Fruit fly (Drosophila melanogaster) whole organism, embryonic: ENCODE measurements around the gene CG10252.

ENCODE experiments used
- CG10543 ChIP-seq: fragments of 200-800 bp; sonication (Bioruptor generic); optimal IDR thresholded peaks from 3 replicates; lab custom pipeline; 2017; ENCODE audit warnings: missing biosample characterization, mild to moderate bottlenecking, missing genetic modification characterization, moderate library complexity
- CG11504 ChIP-seq: fragments of 200-800 bp; sonication (Bioruptor generic); optimal IDR thresholded peaks from 3 replicates; lab custom pipeline; 2019; ENCODE audit warnings: missing biosample characterization, mild to moderate bottlenecking, missing genetic modification characterization, moderate library complexity
- CG11723 ChIP-seq: fragments of 200-800 bp; sonication (Bioruptor generic); optimal IDR thresholded peaks from 2 replicates; lab custom pipeline; 2017; ENCODE audit warnings: missing biosample characterization, mild to moderate bottlenecking, missing genetic modification characterization
- CG1233 ChIP-seq: fragments of 200-800 bp; sonication (Bioruptor generic); optimal IDR thresholded peaks from 4 replicates; lab custom pipeline; 2018; ENCODE audit warnings: missing biosample characterization, mild to moderate bottlenecking, missing genetic modification characterization
- CG12391 ChIP-seq: fragments of 200-800 bp; sonication (Bioruptor generic); optimal IDR thresholded peaks from 3 replicates; lab custom pipeline; 2018; ENCODE audit warnings: missing biosample characterization, mild to moderate bottlenecking, missing genetic modification characterization, moderate library complexity
- CG13624 ChIP-seq: fragments of 200-800 bp; sonication (Bioruptor generic); optimal IDR thresholded peaks from 2 replicates; lab custom pipeline; 2016; ENCODE audit warnings: missing biosample characterization, missing genetic modification characterization
- CG17361 ChIP-seq: fragments of 200-800 bp; sonication (Bioruptor generic); IDR thresholded peaks from 3 replicates; pipeline ENCODE4 v1.3.6; 2022; ENCODE audit warnings: missing biosample characterization, missing genetic modification characterization
- CG18599 ChIP-seq: fragments of 200-800 bp; sonication (Bioruptor generic); optimal IDR thresholded peaks from 3 replicates; lab custom pipeline; 2017; ENCODE audit warnings: missing biosample characterization, missing genetic modification characterization, mild to moderate bottlenecking, moderate library complexity, missing genetic modification reagents
- CG2120 ChIP-seq: fragments of 200-800 bp; sonication (Bioruptor generic); optimal IDR thresholded peaks from 3 replicates; lab custom pipeline; 2016; ENCODE audit warnings: missing biosample characterization, missing genetic modification characterization
- CG30403 ChIP-seq: fragments of 200-800 bp; sonication (Bioruptor generic); optimal IDR thresholded peaks from 3 replicates; lab custom pipeline; 2016; ENCODE audit warnings: missing biosample characterization, missing genetic modification characterization
- CG30431 ChIP-seq: fragments of 200-800 bp; sonication (Bioruptor generic); optimal IDR thresholded peaks from 2 replicates; lab custom pipeline; 2017; ENCODE audit warnings: missing biosample characterization, missing genetic modification characterization
- CG31441 ChIP-seq: fragments of 200-800 bp; sonication (Bioruptor generic); IDR thresholded peaks from 2 replicates; pipeline ENCODE4 v1.3.6; 2022; ENCODE audit warnings: missing biosample characterization, missing genetic modification characterization
- CG4360 ChIP-seq: fragments of 200-800 bp; sonication (Bioruptor generic); IDR thresholded peaks from 2 replicates; pipeline ENCODE4 v1.3.6; 2022; ENCODE audit warnings: missing biosample characterization, missing genetic modification characterization
- CG4707 ChIP-seq: fragments of 200-800 bp; sonication (Bioruptor generic); optimal IDR thresholded peaks from 2 replicates; lab custom pipeline; 2018; ENCODE audit warnings: missing biosample characterization, mild to moderate bottlenecking, missing genetic modification characterization, moderate library complexity
- CG6813 ChIP-seq: fragments of 200-800 bp; sonication (Bioruptor generic); optimal IDR thresholded peaks from 2 replicates; lab custom pipeline; 2017; ENCODE audit warnings: missing biosample characterization, missing genetic modification characterization, mild to moderate bottlenecking, moderate library complexity, missing genetic modification reagents
- CG6854 ChIP-seq: fragments of 200-800 bp; sonication (Bioruptor generic); optimal IDR thresholded peaks from 3 replicates; lab custom pipeline; 2017; ENCODE audit warnings: missing biosample characterization, mild to moderate bottlenecking, missing genetic modification characterization
- CG7745 ChIP-seq: fragments of 200-800 bp; sonication (Bioruptor generic); optimal IDR thresholded peaks from 2 replicates; lab custom pipeline; 2018; ENCODE audit warnings: missing biosample characterization, mild to moderate bottlenecking, missing genetic modification characterization, moderate library complexity
- CG8290 ChIP-seq, 3 experiments: fragments of 200-800 bp; sonication (Bioruptor generic); optimal IDR thresholded peaks; 2 replicates each; lab custom pipeline; 2016 to 2019; ENCODE audit warnings: missing biosample characterization in 3 of 3, missing genetic modification characterization in 3 of 3, mild to moderate bottlenecking in 2 of 3, moderate library complexity in 1 of 3
- CG9727 ChIP-seq: fragments of 200-800 bp; sonication (Bioruptor generic); optimal IDR thresholded peaks from 3 replicates; lab custom pipeline; 2017; ENCODE audit warnings: missing biosample characterization, mild to moderate bottlenecking, missing genetic modification characterization
- Camta ChIP-seq: fragments of 200-800 bp; sonication (Bioruptor generic); optimal IDR thresholded peaks from 2 replicates; lab custom pipeline; 2016; ENCODE audit warnings: missing biosample characterization, missing genetic modification characterization
- CkIIα-i1 ChIP-seq: fragments of 200-800 bp; sonication (Bioruptor generic); IDR thresholded peaks from 2 replicates; pipeline ENCODE4 v1.3.6; 2022; ENCODE audit warnings: missing biosample characterization, missing genetic modification characterization
- Deaf1 ChIP-seq: fragments of 200-800 bp; optimal IDR thresholded peaks from 3 replicates; lab custom pipeline; 2019; ENCODE audit warnings: missing biosample characterization, mild to moderate bottlenecking, missing genetic modification characterization, moderate library complexity
- Fer3 ChIP-seq: fragments of 200-800 bp; sonication (Bioruptor generic); optimal IDR thresholded peaks from 2 replicates; lab custom pipeline; 2018; ENCODE audit warnings: missing biosample characterization, mild to moderate bottlenecking, missing genetic modification characterization, moderate library complexity
- HLHmδ ChIP-seq: fragments of 200-800 bp; sonication (Bioruptor generic); optimal IDR thresholded peaks from 2 replicates; lab custom pipeline; 2018; ENCODE audit warnings: missing biosample characterization, mild to moderate bottlenecking, missing genetic modification characterization, moderate library complexity
- HmgD ChIP-seq: fragments of 200-800 bp; sonication (Bioruptor generic); optimal IDR thresholded peaks from 3 replicates; lab custom pipeline; 2016; ENCODE audit warnings: missing biosample characterization, missing genetic modification characterization
- Hmr ChIP-seq: fragments of 200-800 bp; sonication (Bioruptor generic); optimal IDR thresholded peaks from 3 replicates; lab custom pipeline; 2017; ENCODE audit warnings: mild to moderate bottlenecking, missing biosample characterization, missing genetic modification reagents, missing genetic modification characterization
- Hmx ChIP-seq: fragments of 200-800 bp; sonication (Bioruptor generic); optimal IDR thresholded peaks from 2 replicates; lab custom pipeline; 2016; ENCODE audit warnings: missing biosample characterization, missing genetic modification characterization
- Jarid2 ChIP-seq: fragments of 200-800 bp; sonication (Bioruptor generic); optimal IDR thresholded peaks from 3 replicates; lab custom pipeline; 2017; ENCODE audit warnings: mild to moderate bottlenecking, missing biosample characterization, missing genetic modification reagents, missing genetic modification characterization
- Meics ChIP-seq: fragments of 200-800 bp; sonication (Bioruptor generic); optimal IDR thresholded peaks from 2 replicates; lab custom pipeline; 2017; ENCODE audit warnings: missing biosample characterization, mild to moderate bottlenecking, missing genetic modification characterization
- Side ChIP-seq: fragments of 200-800 bp; sonication (Bioruptor generic); optimal IDR thresholded peaks from 2 replicates; lab custom pipeline; 2016; ENCODE audit warnings: missing biosample characterization, missing genetic modification characterization
- Sin3A ChIP-seq: fragments of >200 bp; optimal IDR thresholded peaks from 2 replicates; lab custom pipeline; 2018
- Taf1 ChIP-seq: fragments of 200-800 bp; sonication (Bioruptor generic); IDR thresholded peaks from 2 replicates; pipeline ENCODE4 v1.3.6; 2022; ENCODE audit warnings: missing biosample characterization, missing genetic modification characterization
- Tbp ChIP-seq: fragments of >200 bp; optimal IDR thresholded peaks from 2 replicates; lab custom pipeline; 2018; ENCODE audit warnings: missing biosample characterization, missing genetic modification characterization
- ap ChIP-seq: fragments of 200-800 bp; sonication (Bioruptor generic); IDR thresholded peaks from 2 replicates; pipeline ENCODE4 v1.3.6; 2022; ENCODE audit warnings: missing biosample characterization, missing genetic modification characterization
- crc ChIP-seq: fragments of 200-800 bp; sonication (Bioruptor generic); optimal IDR thresholded peaks from 2 replicates; lab custom pipeline; 2016; ENCODE audit warnings: missing biosample characterization, missing genetic modification characterization
- esg ChIP-seq: fragments of 200-800 bp; sonication (Bioruptor generic); conservative IDR thresholded peaks from 2 replicates; pipeline ENCODE4 v1.3.6; 2022; ENCODE audit warnings: missing biosample characterization, missing genetic modification characterization
- gem ChIP-seq: fragments of 200-800 bp; sonication (Bioruptor generic); optimal IDR thresholded peaks from 2 replicates; lab custom pipeline; 2019; ENCODE audit warnings: missing biosample characterization, mild to moderate bottlenecking, missing genetic modification characterization, moderate library complexity
- grau ChIP-seq: fragments of 200-800 bp; optimal IDR thresholded peaks from 3 replicates; lab custom pipeline; 2019; ENCODE audit warnings: missing biosample characterization, mild to moderate bottlenecking, missing genetic modification characterization, moderate library complexity
- lab ChIP-seq: fragments of 200-800 bp; sonication (Bioruptor generic); optimal IDR thresholded peaks from 3 replicates; lab custom pipeline; 2017; ENCODE audit warnings: missing biosample characterization, missing genetic modification characterization, mild to moderate bottlenecking, moderate library complexity, missing genetic modification reagents
- lilli ChIP-seq: fragments of 200-800 bp; sonication (Bioruptor generic); optimal IDR thresholded peaks from 3 replicates; lab custom pipeline; 2016; ENCODE audit warnings: missing biosample characterization, missing genetic modification characterization
- luna ChIP-seq: fragments of 200-800 bp; sonication (Bioruptor generic); optimal IDR thresholded peaks from 2 replicates; lab custom pipeline; 2016; ENCODE audit warnings: missing biosample characterization, missing genetic modification characterization
- mam ChIP-seq: fragments of 200-800 bp; sonication (Bioruptor generic); optimal IDR thresholded peaks from 3 replicates; lab custom pipeline; 2016; ENCODE audit warnings: missing biosample characterization, missing genetic modification characterization
- mirr ChIP-seq: fragments of 200-800 bp; sonication (Bioruptor generic); optimal IDR thresholded peaks from 3 replicates; lab custom pipeline; 2018; ENCODE audit warnings: missing biosample characterization, mild to moderate bottlenecking, missing genetic modification characterization
- nmo ChIP-seq: fragments of 200-800 bp; sonication (Bioruptor generic); optimal IDR thresholded peaks from 2 replicates; lab custom pipeline; 2018; ENCODE audit warnings: missing biosample characterization, mild to moderate bottlenecking, missing genetic modification characterization, moderate library complexity
- pfk ChIP-seq: fragments of 200-800 bp; sonication (Bioruptor generic); optimal IDR thresholded peaks from 2 replicates; lab custom pipeline; 2018; ENCODE audit warnings: missing biosample characterization, mild to moderate bottlenecking, missing genetic modification characterization, moderate library complexity
- prd ChIP-seq, 3 experiments: fragments of >200 bp in 2 of 3; fragments of 200-800 bp in 1 of 3; sonication (Bioruptor generic) in 1 of 3; optimal IDR thresholded peaks in 2 of 3; IDR thresholded peaks in 1 of 3; 2 replicates in 2 of 3; 3 replicates in 1 of 3; pipeline versions ENCODE4 v1.3.6 to Lab custom; 2017 to 2022; ENCODE audit warnings: missing biosample characterization in 1 of 3, missing genetic modification characterization in 1 of 3
- repo ChIP-seq: fragments of 200-800 bp; sonication (Bioruptor generic); optimal IDR thresholded peaks from 2 replicates; lab custom pipeline; 2016; ENCODE audit warnings: missing biosample characterization, missing genetic modification characterization
- sens ChIP-seq: fragments of 200-800 bp; sonication (Bioruptor generic); peaks from one replicate; lab custom pipeline; 2016; ENCODE audit warnings: missing biosample characterization, missing genetic modification characterization
- stc ChIP-seq: fragments of 200-800 bp; sonication (Bioruptor generic); IDR thresholded peaks from 2 replicates; pipeline ENCODE4 v1.3.6; 2022; ENCODE audit warnings: missing biosample characterization, missing genetic modification characterization
- unc-4 ChIP-seq: fragments of 200-800 bp; sonication (Bioruptor generic); IDR thresholded peaks from 2 replicates; pipeline ENCODE4 v1.3.6; 2022; ENCODE audit warnings: missing biosample characterization, missing genetic modification characterization; ENCODE audit not compliant: partially characterized antibody
- vvl ChIP-seq: fragments of 200-800 bp; sonication (Bioruptor generic); IDR thresholded peaks from 2 replicates; pipeline ENCODE4 v1.3.6; 2022; ENCODE audit warnings: missing biosample characterization, missing genetic modification characterization

Gene CG10252

DNA sequence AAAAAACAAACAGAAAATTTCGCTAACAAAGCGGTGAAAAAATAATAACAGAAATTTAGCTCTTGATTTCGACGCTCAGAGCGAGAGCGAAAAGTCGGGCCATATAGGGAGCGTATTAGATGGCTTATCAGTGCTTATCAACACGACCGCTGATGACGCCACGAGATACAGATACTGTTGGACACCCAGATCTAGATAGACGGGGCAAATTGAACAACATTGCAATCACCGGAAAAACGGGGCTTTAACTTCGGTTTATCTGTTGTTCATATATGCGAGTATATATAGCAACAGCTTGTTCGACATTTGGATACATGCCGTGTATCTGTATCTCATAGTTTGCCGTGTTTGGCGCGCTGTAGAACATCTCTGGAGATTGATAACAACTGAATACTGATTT is 27.5 kb downstream of the CG10252 start (continued):
- no peak for TF ChIP-seq ap (GFP tag; lab: Robert Waterston, UW)
- TF ChIP-seq CG30431 (GFP tag; lab: Kevin White, UChicago) = no peak
- TF ChIP-seq CG11723 = no peak
- no peak for TF ChIP-seq luna (GFP tag; lab: Kevin White, UChicago)
- TF ChIP-seq Sin3A (lab: Kevin White, UChicago) = no peak
- no peak for TF ChIP-seq CG1233 (GFP tag; lab: Kevin White, UChicago)
- peak; percentile 52 for TF ChIP-seq mirr (GFP tag; lab: Kevin White, UChicago)
- no peak for TF ChIP-seq stc
- no peak for TF ChIP-seq HLHmδ (GFP tag; lab: Kevin White, UChicago)
- TF ChIP-seq CG10543 (GFP tag; lab: Kevin White, UChicago) = no peak
- TF ChIP-seq CG12391 (tag; lab: Kevin White, UChicago) = no peak
- no peak for TF ChIP-seq Jarid2 (GFP tag; lab: Kevin White, UChicago)
- TF ChIP-seq HmgD (GFP tag; lab: Kevin White, UChicago) = no peak
- TF ChIP-seq CG7745 (tag; lab: Kevin White, UChicago) = no peak
- no peak for TF ChIP-seq repo (GFP tag; lab: Kevin White, UChicago)
- no peak for TF ChIP-seq lab (GFP tag; lab: Kevin White, UChicago)
- TF ChIP-seq vvl (GFP tag; lab: Robert Waterston, UW) = no peak
- no peak for TF ChIP-seq CG4707
- TF ChIP-seq CG4360 = no peak
- no peak for TF ChIP-seq CG6813
- no peak for TF ChIP-seq crc (GFP tag; lab: Kevin White, UChicago)
- TF ChIP-seq nmo (GFP tag; lab: Kevin White, UChicago) = no peak
- no peak for TF ChIP-seq CkIIα-i1
- TF ChIP-seq CG6854 = no peak
- TF ChIP-seq Taf1 (GFP tag; lab: Robert Waterston, UW) = no peak
- TF ChIP-seq pfk (GFP tag; lab: Kevin White, UChicago) = no peak
- TF ChIP-seq Hmr (GFP tag; lab: Kevin White, UChicago) = no peak
- TF ChIP-seq Fer3 (tag; lab: Kevin White, UChicago) = no peak
- no peak for TF ChIP-seq Deaf1 (tag; lab: Kevin White, UChicago)

DNA sequence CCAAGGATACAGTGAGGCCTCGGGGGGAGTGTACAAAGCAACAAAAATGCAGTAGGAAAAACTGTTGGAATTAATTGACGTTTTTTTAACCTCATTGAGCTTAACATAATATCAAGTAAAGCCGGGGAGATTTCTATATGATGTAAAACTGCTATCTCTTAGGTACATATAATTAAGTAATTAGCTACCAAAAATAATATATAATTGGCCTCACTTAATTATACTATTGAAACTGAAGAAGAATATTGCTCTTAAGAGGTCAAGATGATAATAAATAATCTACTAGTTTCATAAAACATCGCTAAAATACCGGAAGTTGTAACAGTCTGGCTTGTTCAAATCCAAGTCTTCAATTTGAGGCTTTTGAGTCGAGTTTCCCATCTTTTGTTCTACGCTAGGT is 28.6 kb downstream of the CG10252 start:
- TF ChIP-seq Meics (GFP tag; lab: Kevin White, UChicago) (peak; percentile 33), CG31441 (GFP tag; lab: Robert Waterston, UW) (0 out of 2 replicates have a peak, but pooled peaks have one; percentile 17), Tbp (GFP tag; lab: Kevin White, UChicago) (no peak), unc-4 (GFP tag; lab: Robert Waterston, UW) (no peak), CG17361 (GFP tag; lab: Robert Waterston, UW) (peak; percentile 26; the same call in 1 of the 3 replicates), grau (peak; percentile 68), Hmr (GFP tag; lab: Kevin White, UChicago) (peak; percentile 10), CG2120 (GFP tag; lab: Kevin White, UChicago) (peak; percentile 45), mam (GFP tag; lab: Kevin White, UChicago) (peak; percentile 1), Camta (no peak), gem (tag; lab: Kevin White, UChicago) (peak; percentile 30), CG30403 (GFP tag; lab: Kevin White, UChicago) (peak; percentile 26), CG9727 (peak; percentile 16), CG11504 (tag; lab: Kevin White, UChicago) (peak; percentile 28), Hmx (GFP tag; lab: Kevin White, UChicago) (no peak), prd (optimal IDR thresholded peaks at IDR 0.05; lab: Kevin White, UChicago) (no peak), prd (GFP tag; IDR thresholded peaks at IDR 0.05; lab: Robert Waterston, UW) (0 out of 3 replicates have a peak, but pooled peaks have one; percentile 5), lilli (GFP tag; lab: Kevin White, UChicago) (peak; percentile 38), CG18599 (GFP tag; lab: Kevin White, UChicago) (peak; percentile 27), sens (GFP tag; lab: Kevin White, UChicago) (peak; percentile 69), Side (GFP tag; lab: Kevin White, UChicago) (no peak), CG13624 (no peak), CG8290 (GFP tag; optimal IDR thresholded peaks at IDR 0.05; lab: Kevin White, UChicago) (no peak), CG8290 (tag; optimal IDR thresholded peaks at IDR 0.05; lab: Kevin White, UChicago) (no peak), esg (no peak)
